Worm (Caenorhabditis elegans): Measurements from ENCODE around the gene gcc-1.

gcc-1 gene

ce11 chrX:3118596-3119287, 41.0 kb upstream of the gcc-1 start:
- TF ChIP-seq T26A5.8 (tag; optimal IDR thresholded peaks at IDR 0.05) (no peak), rcor-1 (GFP tag; IDR thresholded peaks at IDR 0.05) (0 out of 2 replicates have a peak, but pooled peaks have one; percentile 9), chd-7 (tag; optimal IDR thresholded peaks at IDR 0.05) (peak; percentile 20), zfh-2 (GFP tag; conservative IDR thresholded peaks at IDR 0.05) (peak; percentile 66)

DNA sequence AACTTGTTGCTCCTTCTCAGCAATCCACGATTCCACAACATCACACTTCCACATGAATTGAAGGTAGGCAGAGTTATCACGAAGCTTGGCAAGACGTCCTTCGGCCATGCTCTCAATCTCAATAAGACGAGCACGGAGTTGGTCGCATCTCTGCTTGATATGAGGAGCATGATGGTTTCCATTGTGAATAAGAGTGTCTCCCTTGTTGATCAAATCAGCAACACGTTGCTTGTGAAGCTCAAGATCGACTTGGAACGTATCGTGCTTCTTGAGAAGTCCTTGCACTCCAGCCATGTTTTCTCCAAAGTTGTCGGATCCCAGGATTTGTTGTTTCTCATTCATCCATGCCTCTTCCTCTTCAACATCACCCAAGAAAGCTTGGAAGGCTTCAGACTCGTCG, 40.1 kb upstream of the gcc-1 start:
- TF ChIP-seq F57A8.1 (GFP tag; optimal IDR thresholded peaks at IDR 0.05) (no peak), nfya-2 (GFP tag; IDR thresholded peaks at IDR 0.05) (no peak), ceh-58 (GFP tag; IDR thresholded peaks at IDR 0.05) (no peak), nhr-90 (tag; optimal IDR thresholded peaks at IDR 0.05) (no peak), egl-44 (GFP tag; IDR thresholded peaks at IDR 0.05) (no peak), pbrm-1 (GFP tag; IDR thresholded peaks at IDR 0.05) (no peak), snpc-4 (GFP tag; optimal IDR thresholded peaks at IDR 0.05) (no peak), snpc-4 (tag; optimal IDR thresholded peaks at IDR 0.05) (no peak)

DNA sequence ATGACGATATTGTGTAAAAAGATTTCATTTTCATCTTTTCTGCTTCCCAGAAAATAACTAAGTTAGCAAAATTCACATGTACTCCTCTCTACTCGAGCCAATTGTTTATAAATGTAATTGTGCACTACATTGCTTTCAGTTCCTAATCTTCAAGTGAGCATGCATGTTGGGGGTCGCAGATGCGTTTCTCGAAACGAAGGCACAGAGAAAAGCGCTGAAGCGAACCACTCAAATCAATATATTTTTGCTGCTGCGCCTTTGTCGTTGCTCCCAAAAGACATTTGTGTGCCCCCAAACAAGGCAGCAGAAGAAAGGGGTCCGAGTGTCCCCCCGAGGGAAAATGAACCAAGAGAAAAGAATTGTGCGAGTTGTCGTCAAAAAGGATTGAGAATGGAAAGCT, 33.5 kb upstream of the gcc-1 start:
- TF ChIP-seq ceh-27 (GFP tag; optimal IDR thresholded peaks at IDR 0.05) (no peak), zfh-2 (GFP tag; conservative IDR thresholded peaks at IDR 0.05) (0 out of 2 replicates have a peak, but pooled peaks have one; percentile 31), T26A5.8 (tag; optimal IDR thresholded peaks at IDR 0.05) (no peak), lin-54 (GFP tag; optimal IDR thresholded peaks at IDR 0.05) (no peak)

ce11 chrX:3126979-3127378, 32.8 kb upstream of the gcc-1 start, which contains the start of gene spc-1:
TSS of gene spc-1 (minus strand) at chrX:3127079.
- TF ChIP-seq attf-3 (GFP tag; conservative IDR thresholded peaks at IDR 0.05) (no peak), hmg-20 (GFP tag; IDR thresholded peaks at IDR 0.05) (no peak), ZK185.1 (tag; optimal IDR thresholded peaks at IDR 0.05; ENCODE audit: poor library complexity, severe bottlenecking) (no peak), Y67H2A.10 (GFP tag; conservative IDR thresholded peaks at IDR 0.05) (no peak), mcd-1 (GFP tag; IDR thresholded peaks at IDR 0.05) (no peak), B0336.3 (GFP tag; IDR thresholded peaks at IDR 0.05) (no peak), cebp-1 (GFP tag; IDR thresholded peaks at IDR 0.05) (no peak), cebp-1 (tag; optimal IDR thresholded peaks at IDR 0.05) (no peak), unc-62 (GFP tag; optimal IDR thresholded peaks at IDR 0.05) (no peak), hmg-1.2 (GFP tag; IDR thresholded peaks at IDR 0.05) (no peak), F37B4.10 (GFP tag; IDR thresholded peaks at IDR 0.05) (no peak), T07F8.4 (tag; optimal IDR thresholded peaks at IDR 0.05) (no peak), lin-35 (GFP tag; optimal IDR thresholded peaks at IDR 0.05) (no peak)

DNA sequence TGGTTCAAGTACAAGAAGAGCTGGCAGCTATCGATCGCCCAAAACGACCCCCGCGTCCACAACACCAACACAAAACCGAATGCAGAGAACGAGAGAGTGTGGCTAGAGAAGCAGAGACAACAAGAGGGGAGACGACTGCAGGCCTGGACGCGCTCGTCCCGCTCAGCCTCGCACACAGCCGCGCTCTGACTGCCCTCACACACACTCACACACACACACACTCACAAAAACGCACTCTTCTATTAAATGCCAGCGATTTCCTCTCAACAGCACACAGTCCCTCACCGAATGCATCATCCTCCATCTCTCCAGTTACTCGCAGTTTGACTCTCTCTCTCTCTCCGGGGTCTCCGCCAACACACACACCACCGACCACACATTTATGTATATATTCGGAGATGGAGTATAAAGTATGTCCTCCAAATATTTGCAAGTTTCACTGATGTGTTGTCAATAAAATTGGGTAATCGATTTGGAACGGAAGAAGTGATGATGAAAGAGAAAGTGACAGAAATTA, 32.1 kb upstream of the gcc-1 start:
- TF ChIP-seq ztf-22 (GFP tag; optimal IDR thresholded peaks at IDR 0.05) (peak; percentile 87), mcd-1 (GFP tag; IDR thresholded peaks at IDR 0.05) (peak; percentile 82), attf-5 (GFP tag; optimal IDR thresholded peaks at IDR 0.05) (peak; percentile 94), snpc-4 (GFP tag; optimal IDR thresholded peaks at IDR 0.05) (peak; percentile 55), snpc-4 (tag; optimal IDR thresholded peaks at IDR 0.05) (peak; percentile 56 to 76 (median 62)), mes-4 (tag; optimal IDR thresholded peaks at IDR 0.05) (no peak), gei-17 (GFP tag; optimal IDR thresholded peaks at IDR 0.05) (peak; percentile 87), nfyb-1 (GFP tag; IDR thresholded peaks at IDR 0.05) (peak; percentile 74), rcor-1 (GFP tag; IDR thresholded peaks at IDR 0.05) (peak; percentile 61; the same call in 1 of the 2 replicates), Y95B8A.8 (GFP tag; IDR thresholded peaks at IDR 0.05) (0 out of 2 replicates have a peak, but pooled peaks have one; percentile 22), pbrm-1 (GFP tag; IDR thresholded peaks at IDR 0.05) (peak; percentile 87), athp-1 (tag; optimal IDR thresholded peaks at IDR 0.05) (peak; percentile 33), ztf-6 (GFP tag; IDR thresholded peaks at IDR 0.05) (no peak), ceh-27 (GFP tag; optimal IDR thresholded peaks at IDR 0.05) (peak; percentile 91), ztf-3 (GFP tag; optimal IDR thresholded peaks at IDR 0.05) (peak; percentile 74), hmg-20 (GFP tag; IDR thresholded peaks at IDR 0.05) (0 out of 2 replicates have a peak, but pooled peaks have one; percentile 31), F10E7.11 (tag; optimal IDR thresholded peaks at IDR 0.05) (no peak), ZK185.1 (tag; optimal IDR thresholded peaks at IDR 0.05; ENCODE audit: poor library complexity, severe bottlenecking) (peak; percentile 61), die-1 (tag; optimal IDR thresholded peaks at IDR 0.05) (peak; percentile 54), attf-6 (GFP tag; IDR thresholded peaks at IDR 0.05) (no peak), tlf-1 (GFP tag; optimal IDR thresholded peaks at IDR 0.05) (peak; percentile 56)
